Fruit fly (Drosophila melanogaster) whole organism, embryonic: ENCODE data around the gene His3.3B.
A peak's percentile ranks its signal among the peaks of the same experiment; 100 is the strongest.

Source experiments
- CG11247 ChIP-seq: fragments of 200-800 bp; sonication (Bioruptor generic); IDR thresholded peaks from 2 replicates; pipeline ENCODE4 v1.3.6; 2022; ENCODE audit warnings: missing biosample characterization, missing genetic modification characterization
- CG15073 ChIP-seq: fragments of 200-800 bp; sonication (Bioruptor generic); optimal IDR thresholded peaks from 2 replicates; lab custom pipeline; 2016; ENCODE audit warnings: missing biosample characterization, missing genetic modification characterization
- CG4820 ChIP-seq: fragments of 200-800 bp; sonication (Bioruptor generic); optimal IDR thresholded peaks from 3 replicates; lab custom pipeline; 2016; ENCODE audit warnings: missing biosample characterization, missing genetic modification characterization
- CG9797 ChIP-seq: fragments of 200-800 bp; sonication (Bioruptor generic); optimal IDR thresholded peaks from 3 replicates; lab custom pipeline; 2018; ENCODE audit warnings: missing biosample characterization, mild to moderate bottlenecking, missing genetic modification characterization
- Drgx ChIP-seq: fragments of 200-800 bp; sonication (Bioruptor generic); IDR thresholded peaks from 2 replicates; pipeline ENCODE4 v1.3.6; 2022; ENCODE audit warnings: missing biosample characterization, missing genetic modification characterization
- Hey ChIP-seq: fragments of 200-800 bp; sonication (Bioruptor generic); optimal IDR thresholded peaks from 3 replicates; lab custom pipeline; 2018; ENCODE audit warnings: missing biosample characterization, mild to moderate bottlenecking, missing genetic modification characterization
- TFAM ChIP-seq: fragments of 200-800 bp; sonication (Bioruptor generic); optimal IDR thresholded peaks from 2 replicates; lab custom pipeline; 2017; ENCODE audit warnings: missing biosample characterization, missing genetic modification characterization, inconsistent platforms

- TF ChIP-seq CG4820 (no peak), Drgx (GFP tag; lab: Robert Waterston, UW) (no peak), CG9797 (peak; percentile 44), CG11247 (no peak), TFAM (no peak), CG15073 (no peak), Hey (tag; lab: Kevin White, UChicago) (no peak)
These were observed at the start of gene His3.3B for dm6 chrX:9156388-9156823.
